Worm (Caenorhabditis elegans) whole organism, mixed stage, embryonic: ENCODE results near the gene act-2.

Experiments
- M03D4.4 ChIP-seq: sonication (generic microtip); optimal IDR thresholded peaks from 2 replicates; lab custom pipeline; 2017; ENCODE audit warnings: mild to moderate bottlenecking, missing genetic modification characterization, missing compliant biosample characterization
- bed-3 ChIP-seq: fragments of 200-800 bp; sonication (Bioruptor generic); optimal IDR thresholded peaks from 3 replicates; lab custom pipeline; 2018; ENCODE audit warnings: mild to moderate bottlenecking, missing genetic modification characterization, moderate library complexity, missing compliant biosample characterization
- blmp-1 ChIP-seq: fragments of 150-350 bp; optimal IDR thresholded peaks from 2 replicates; lab custom pipeline; 2014; ENCODE audit warnings: missing biosample characterization, missing genetic modification characterization
- ceh-43 ChIP-seq: fragments of 200-800 bp; sonication (Bioruptor generic); optimal IDR thresholded peaks from 2 replicates; lab custom pipeline; 2018; ENCODE audit warnings: mild to moderate bottlenecking, missing genetic modification characterization, moderate library complexity, missing compliant biosample characterization
- ceh-83 ChIP-seq: fragments of 200-800 bp; sonication (Bioruptor generic); optimal IDR thresholded peaks from 2 replicates; lab custom pipeline; 2018; ENCODE audit warnings: mild to moderate bottlenecking, missing genetic modification characterization, missing compliant biosample characterization
- ces-1 ChIP-seq: fragments of 150-350 bp; optimal IDR thresholded peaks from 2 replicates; lab custom pipeline; 2014; ENCODE audit warnings: missing biosample characterization, missing genetic modification reagents, missing genetic modification characterization
- cnd-1 ChIP-seq: fragments of 200-800 bp; sonication (Bioruptor generic); optimal IDR thresholded peaks from 2 replicates; lab custom pipeline; 2018; ENCODE audit warnings: mild to moderate bottlenecking, missing genetic modification characterization, missing compliant biosample characterization
- elt-3 ChIP-seq: fragments of 150-350 bp; optimal IDR thresholded peaks from 2 replicates; lab custom pipeline; 2014; ENCODE audit warnings: missing biosample characterization, missing genetic modification characterization
- flh-1 ChIP-seq: fragments of 200-800 bp; sonication (Bioruptor generic); optimal IDR thresholded peaks from 2 replicates; lab custom pipeline; 2018; ENCODE audit warnings: mild to moderate bottlenecking, missing genetic modification characterization, moderate library complexity, missing compliant biosample characterization
- ham-2 ChIP-seq: fragments of 200-800 bp; sonication (Bioruptor generic); optimal IDR thresholded peaks from 2 replicates; lab custom pipeline; 2018; ENCODE audit warnings: mild to moderate bottlenecking, missing genetic modification characterization, missing compliant biosample characterization
- hlh-1 ChIP-seq: fragments of 150-350 bp; optimal IDR thresholded peaks from 2 replicates; lab custom pipeline; 2014; ENCODE audit warnings: missing biosample characterization, missing genetic modification reagents, missing genetic modification characterization
- lin-13 ChIP-seq: fragments of 150-350 bp; optimal IDR thresholded peaks from 2 replicates; lab custom pipeline; 2014; ENCODE audit warnings: missing biosample characterization, missing genetic modification characterization
- lin-32 ChIP-seq: fragments of 200-800 bp; sonication (Bioruptor generic); optimal IDR thresholded peaks from 2 replicates; lab custom pipeline; 2018; ENCODE audit warnings: mild to moderate bottlenecking, missing genetic modification characterization, missing compliant biosample characterization
- lsy-2 ChIP-seq: fragments of 150-350 bp; optimal IDR thresholded peaks from 2 replicates; lab custom pipeline; 2014; ENCODE audit warnings: missing biosample characterization, missing genetic modification characterization
- mab-5 ChIP-seq: fragments of 150-350 bp; optimal IDR thresholded peaks from 2 replicates; lab custom pipeline; 2014; ENCODE audit warnings: missing biosample characterization, missing genetic modification characterization
- mep-1 ChIP-seq: fragments of 150-350 bp; optimal IDR thresholded peaks from 2 replicates; lab custom pipeline; 2017; ENCODE audit warnings: missing biosample characterization, missing genetic modification reagents, missing genetic modification characterization, inconsistent platforms
- mls-2 ChIP-seq: sonication (generic microtip); optimal IDR thresholded peaks from 2 replicates; lab custom pipeline; 2016; ENCODE audit warnings: mild to moderate bottlenecking, missing genetic modification characterization, moderate library complexity, missing compliant biosample characterization
- nhr-12 ChIP-seq: fragments of 150-350 bp; optimal IDR thresholded peaks from 2 replicates; lab custom pipeline; 2014; ENCODE audit warnings: missing biosample characterization, missing genetic modification characterization
- nhr-2 ChIP-seq: fragments of 150-350 bp; optimal IDR thresholded peaks from 2 replicates; lab custom pipeline; 2014; ENCODE audit warnings: missing biosample characterization, missing genetic modification characterization
- nhr-237 ChIP-seq: fragments of 150-350 bp; optimal IDR thresholded peaks from 2 replicates; lab custom pipeline; 2014; ENCODE audit warnings: missing biosample characterization, missing genetic modification characterization
- nhr-76 ChIP-seq: sonication (generic microtip); optimal IDR thresholded peaks from 2 replicates; lab custom pipeline; 2017; ENCODE audit warnings: missing biosample characterization, missing genetic modification characterization
- pha-4 ChIP-seq: fragments of 150-350 bp; optimal IDR thresholded peaks from 2 replicates; lab custom pipeline; 2018; ENCODE audit warnings: missing biosample characterization, missing genetic modification reagents, missing genetic modification characterization
- snpc-4 ChIP-seq: fragments of 150-350 bp; optimal IDR thresholded peaks from 2 replicates; lab custom pipeline; 2014; ENCODE audit warnings: missing biosample characterization, missing genetic modification characterization
- sptf-1 ChIP-seq: sonication (generic microtip); optimal IDR thresholded peaks from 2 replicates; lab custom pipeline; 2017; ENCODE audit warnings: mild to moderate bottlenecking, missing genetic modification characterization, moderate library complexity, missing compliant biosample characterization
- unc-120 ChIP-seq: sonication (generic microtip); optimal IDR thresholded peaks from 2 replicates; lab custom pipeline; 2017; ENCODE audit warnings: missing genetic modification characterization, missing compliant biosample characterization; ENCODE audit not compliant: poor library complexity, severe bottlenecking
- unc-39 ChIP-seq: fragments of 150-350 bp; optimal IDR thresholded peaks from 2 replicates; lab custom pipeline; 2014; ENCODE audit warnings: missing biosample characterization, missing genetic modification characterization
- unc-62 ChIP-seq: fragments of 150-350 bp; optimal IDR thresholded peaks from 2 replicates; lab custom pipeline; 2014; ENCODE audit warnings: missing biosample characterization, missing genetic modification reagents, missing genetic modification characterization
- zip-8 ChIP-seq: fragments of 150-350 bp; optimal IDR thresholded peaks from 2 replicates; lab custom pipeline; 2014; ENCODE audit warnings: missing biosample characterization, missing genetic modification characterization
- ztf-11 ChIP-seq: fragments of 150-350 bp; optimal IDR thresholded peaks from 2 replicates; lab custom pipeline; 2014; ENCODE audit warnings: missing biosample characterization, missing genetic modification characterization

act-2 gene

ce11 chrV:11048678-11049077, 29.3 kb downstream of the act-2 start, which contains the start of gene srh-74:
Gene srh-74 (minus strand): TSS chrV:11048778.
- TF ChIP-seq ces-1 (GFP tag; lab: Kevin White, UChicago) (no peak), flh-1 (GFP tag; lab: Kevin White, UChicago) (no peak)

- no peak for TF ChIP-seq mep-1 (tag; lab: Kevin White, UChicago)
- no peak for TF ChIP-seq unc-62 (GFP tag; lab: Kevin White, UChicago)
- TF ChIP-seq nhr-12 (tag; lab: Kevin White, UChicago), result no peak
- TF ChIP-seq mab-5, result no peak
- TF ChIP-seq cnd-1, result no peak
- no peak for TF ChIP-seq bed-3 (GFP tag; lab: Kevin White, UChicago)
- TF ChIP-seq nhr-237 (tag; lab: Kevin White, UChicago), result no peak
- TF ChIP-seq blmp-1, result no peak
- TF ChIP-seq ham-2 (GFP tag; lab: Kevin White, UChicago), result no peak
- TF ChIP-seq unc-39 (tag; lab: Kevin White, UChicago), result no peak
- no peak for TF ChIP-seq pha-4 (tag; lab: Kevin White, UChicago)
- TF ChIP-seq ceh-83 (GFP tag; lab: Kevin White, UChicago), result no peak
- TF ChIP-seq ceh-43 (GFP tag; lab: Kevin White, UChicago), result no peak
- TF ChIP-seq flh-1 (GFP tag; lab: Kevin White, UChicago), result no peak
These were observed 31.2 kb downstream of the act-2 start, which contains the start of gene dhs-18 for ce11 chrV:11046730-11047129. Gene dhs-18 (minus strand): TSS chrV:11046833.

ce11 chrV:11043767-11044166, 34.2 kb downstream of the act-2 start, which contains the start of gene C45B11.6:
Gene C45B11.6 (plus strand): TSS chrV:11044067.
- no peak for TF ChIP-seq flh-1 (GFP tag; lab: Kevin White, UChicago)
- TF ChIP-seq mep-1 (tag; lab: Kevin White, UChicago), result no peak
- peak; percentile 28 for TF ChIP-seq nhr-2 (tag; lab: Kevin White, UChicago)
- no peak for TF ChIP-seq unc-39 (tag; lab: Kevin White, UChicago)
- no peak for TF ChIP-seq ceh-43 (GFP tag; lab: Kevin White, UChicago)

- TF ChIP-seq bed-3 (GFP tag; lab: Kevin White, UChicago) (no peak), ceh-43 (GFP tag; lab: Kevin White, UChicago) (no peak), blmp-1 (no peak), lsy-2 (tag; lab: Kevin White, UChicago) (no peak), unc-62 (GFP tag; lab: Kevin White, UChicago) (no peak), sptf-1 (tag; lab: Kevin White, UChicago) (no peak), mls-2 (no peak), ces-1 (GFP tag; lab: Kevin White, UChicago) (no peak), unc-120 (tag; lab: Kevin White, UChicago) (no peak), pha-4 (tag; lab: Kevin White, UChicago) (no peak), ceh-83 (GFP tag; lab: Kevin White, UChicago) (no peak), ham-2 (GFP tag; lab: Kevin White, UChicago) (no peak), nhr-2 (tag; lab: Kevin White, UChicago) (no peak), hlh-1 (tag; lab: Kevin White, UChicago) (no peak), ztf-11 (tag; lab: Kevin White, UChicago) (no peak), M03D4.4 (tag; lab: Kevin White, UChicago) (no peak), cnd-1 (no peak)
These were observed 35.4 kb downstream of the act-2 start, which contains the start of gene C45B11.2 for ce11 chrV:11042538-11042937. Gene C45B11.2 (plus strand): TSS chrV:11042710.

- TF ChIP-seq cnd-1, result no peak
- no peak for TF ChIP-seq zip-8 (tag; lab: Kevin White, UChicago)
- TF ChIP-seq ham-2 (GFP tag; lab: Kevin White, UChicago), result no peak
- no peak for TF ChIP-seq lin-13 (tag; lab: Kevin White, UChicago)
- TF ChIP-seq snpc-4 (tag; lab: Kevin White, UChicago), result no peak
These were observed 36.5 kb downstream of the act-2 start, which contains the start of gene C45B11.5 for ce11 chrV:11041499-11041898. Gene C45B11.5 (plus strand): TSS chrV:11041799.

ce11 chrV:11040473-11040872, 37.5 kb downstream of the act-2 start, which contains the start of gene C45B11.8:
Gene C45B11.8 (plus strand): TSS chrV:11040773.
- no peak for TF ChIP-seq pha-4 (tag; lab: Kevin White, UChicago)
- TF ChIP-seq sptf-1 (tag; lab: Kevin White, UChicago), result no peak
- no peak for TF ChIP-seq ceh-83 (GFP tag; lab: Kevin White, UChicago)
- no peak for TF ChIP-seq nhr-76
- TF ChIP-seq nhr-12 (tag; lab: Kevin White, UChicago), result no peak
- TF ChIP-seq nhr-237 (tag; lab: Kevin White, UChicago), result no peak
- TF ChIP-seq ces-1 (GFP tag; lab: Kevin White, UChicago), result no peak
- TF ChIP-seq elt-3 (tag; lab: Kevin White, UChicago), result no peak
- no peak for TF ChIP-seq lin-13 (tag; lab: Kevin White, UChicago)
- TF ChIP-seq lsy-2 (tag; lab: Kevin White, UChicago), result no peak
- no peak for TF ChIP-seq zip-8 (tag; lab: Kevin White, UChicago)
- no peak for TF ChIP-seq lin-32 (GFP tag; lab: Kevin White, UChicago)
- TF ChIP-seq M03D4.4 (tag; lab: Kevin White, UChicago), result no peak
- no peak for TF ChIP-seq ham-2 (GFP tag; lab: Kevin White, UChicago)
